Worm (Caenorhabditis elegans) whole organism, L1 larva: ENCODE data around the gene T13C2.3.
A peak's percentile ranks its signal among the peaks of the same experiment; 100 is the strongest.

Experiments used
- F16B12.6 ChIP-seq: fragments of 150-350 bp; optimal IDR thresholded peaks from 2 replicates; lab custom pipeline; 2014; ENCODE audit warnings: missing biosample characterization, missing genetic modification characterization
- Y116A8C.19 ChIP-seq: sonication (generic microtip); optimal IDR thresholded peaks from 2 replicates; lab custom pipeline; 2016; ENCODE audit warnings: missing compliant biosample characterization, missing genetic modification characterization, borderline replicate concordance
- aha-1 ChIP-seq: fragments of 150-350 bp; optimal IDR thresholded peaks from 2 replicates; lab custom pipeline; 2014; ENCODE audit warnings: missing biosample characterization, missing genetic modification characterization
- aly-2 ChIP-seq: fragments of 150-350 bp; optimal IDR thresholded peaks from 2 replicates; lab custom pipeline; 2014; ENCODE audit warnings: missing biosample characterization, missing genetic modification characterization
- blmp-1 ChIP-seq: fragments of 150-350 bp; optimal IDR thresholded peaks from 2 replicates; lab custom pipeline; 2014; ENCODE audit warnings: missing biosample characterization, missing genetic modification characterization
- ceh-63 ChIP-seq: fragments of 200-800 bp; sonication (Bioruptor generic); optimal IDR thresholded peaks from 2 replicates; lab custom pipeline; 2018; ENCODE audit warnings: mild to moderate bottlenecking, missing genetic modification characterization, missing compliant biosample characterization
- ceh-88 ChIP-seq: fragments of 200-800 bp; sonication (Bioruptor generic); IDR thresholded peaks from 2 replicates; pipeline ENCODE4 v1.3.6; 2022; ENCODE audit warnings: missing genetic modification characterization, missing compliant biosample characterization
- ces-1 ChIP-seq: fragments of 150-350 bp; optimal IDR thresholded peaks from 2 replicates; lab custom pipeline; 2014; ENCODE audit warnings: missing biosample characterization, missing genetic modification reagents, missing genetic modification characterization
- dpl-1 ChIP-seq, 3 experiments: fragments of 150-350 bp in 2 of 3; sonication (generic microtip) in 1 of 3; optimal IDR thresholded peaks; 2 replicates each; lab custom pipeline; 2014 to 2017; ENCODE audit warnings: missing biosample characterization in 3 of 3, missing genetic modification characterization in 3 of 3, missing genetic modification reagents in 3 of 3
- efl-1 ChIP-seq, 4 experiments: fragments of 150-350 bp; optimal IDR thresholded peaks in 3 of 4; peaks in 1 of 4; 1 replicate in 1 of 4; 2 replicates in 3 of 4; lab custom pipeline; 2014; ENCODE audit warnings: missing biosample characterization in 2 of 4, missing genetic modification characterization in 2 of 4, missing genetic modification reagents in 2 of 4
- egl-27 ChIP-seq, 2 experiments: fragments of 150-350 bp in 1 of 2; sonication (generic microtip); optimal IDR thresholded peaks; 3 replicates each; lab custom pipeline; 2017 to 2018; ENCODE audit warnings: missing biosample characterization in 2 of 2, missing genetic modification characterization in 2 of 2, missing genetic modification reagents in 2 of 2
- elt-2 ChIP-seq: sonication (generic microtip); optimal IDR thresholded peaks from 2 replicates; lab custom pipeline; 2016; ENCODE audit warnings: missing genetic modification characterization, mild to moderate bottlenecking, inconsistent platforms, missing compliant biosample characterization, missing genetic modification reagents
- elt-3 ChIP-seq, 6 experiments: fragments of 150-350 bp in 1 of 6; sonication (generic microtip); optimal IDR thresholded peaks; 2 replicates each; lab custom pipeline; 2017 to 2018; ENCODE audit warnings: missing biosample characterization in 6 of 6, missing genetic modification characterization in 6 of 6, inconsistent platforms in 1 of 6
- ets-5 ChIP-seq: fragments of 200-800 bp; sonication (Bioruptor generic); IDR thresholded peaks from 2 replicates; pipeline ENCODE4 v1.3.6; 2022; ENCODE audit warnings: missing genetic modification characterization, missing compliant biosample characterization
- fkh-10 ChIP-seq: sonication (generic microtip); optimal IDR thresholded peaks from 2 replicates; lab custom pipeline; 2017; ENCODE audit warnings: missing biosample characterization, missing genetic modification reagents, missing genetic modification characterization
- fkh-8 ChIP-seq: sonication (generic microtip); optimal IDR thresholded peaks from 2 replicates; lab custom pipeline; 2016; ENCODE audit warnings: mild to moderate bottlenecking, missing genetic modification characterization, missing compliant biosample characterization
- hlh-17 ChIP-seq: fragments of 200-800 bp; sonication (Bioruptor generic); optimal IDR thresholded peaks from 2 replicates; lab custom pipeline; 2018; ENCODE audit warnings: missing genetic modification characterization, mild to moderate bottlenecking, missing compliant biosample characterization, moderate library complexity, borderline replicate concordance
- hpl-2 ChIP-seq: fragments of 150-350 bp; optimal IDR thresholded peaks from 2 replicates; lab custom pipeline; 2014; ENCODE audit warnings: missing biosample characterization, missing genetic modification reagents, missing genetic modification characterization
- irx-1 ChIP-seq: sonication (generic microtip); optimal IDR thresholded peaks from 2 replicates; lab custom pipeline; 2016; ENCODE audit warnings: missing genetic modification characterization, missing compliant biosample characterization
- isw-1 ChIP-seq: fragments of 200-800 bp; sonication (Bioruptor generic); IDR thresholded peaks from 2 replicates; pipeline ENCODE4 v1.3.6; 2022; ENCODE audit warnings: missing genetic modification characterization, missing compliant biosample characterization
- lin-13 ChIP-seq: fragments of 150-350 bp; optimal IDR thresholded peaks from 2 replicates; lab custom pipeline; 2014; ENCODE audit warnings: missing biosample characterization, missing genetic modification reagents, missing genetic modification characterization
- lin-35 ChIP-seq, 2 experiments: fragments of 150-350 bp; optimal IDR thresholded peaks; 2 replicates each; lab custom pipeline; 2014; ENCODE audit warnings: missing biosample characterization in 2 of 2, missing genetic modification characterization in 2 of 2, missing genetic modification reagents in 2 of 2
- lir-3 ChIP-seq: sonication (generic microtip); optimal IDR thresholded peaks from 2 replicates; lab custom pipeline; 2016; ENCODE audit warnings: mild to moderate bottlenecking, missing genetic modification characterization, moderate library complexity, missing compliant biosample characterization; ENCODE audit not compliant: poor library complexity
- mab-9 ChIP-seq: fragments of 200-800 bp; sonication (Bioruptor generic); IDR thresholded peaks from 2 replicates; pipeline ENCODE4 v1.3.6; 2022; ENCODE audit warnings: missing genetic modification reagents, missing genetic modification characterization, missing compliant biosample characterization
- nhr-11 ChIP-seq: fragments of 150-350 bp; optimal IDR thresholded peaks from 2 replicates; lab custom pipeline; 2014; ENCODE audit warnings: missing biosample characterization, missing genetic modification characterization
- nhr-12 ChIP-seq: sonication (generic microtip); optimal IDR thresholded peaks from 2 replicates; lab custom pipeline; 2017; ENCODE audit warnings: missing biosample characterization, missing genetic modification characterization
- nhr-237 ChIP-seq: fragments of 150-350 bp; optimal IDR thresholded peaks from 2 replicates; lab custom pipeline; 2014; ENCODE audit warnings: missing biosample characterization, missing genetic modification characterization
- nhr-28 ChIP-seq: fragments of 150-350 bp; optimal IDR thresholded peaks from 2 replicates; lab custom pipeline; 2014; ENCODE audit warnings: missing biosample characterization, missing genetic modification characterization
- nhr-47 ChIP-seq: sonication (generic microtip); optimal IDR thresholded peaks from 2 replicates; lab custom pipeline; 2016; ENCODE audit warnings: mild to moderate bottlenecking, missing genetic modification characterization, moderate library complexity, missing compliant biosample characterization
- nhr-71 ChIP-seq: sonication (generic microtip); optimal IDR thresholded peaks from 2 replicates; lab custom pipeline; 2016; ENCODE audit warnings: mild to moderate bottlenecking, missing genetic modification characterization, moderate library complexity, missing compliant biosample characterization
- nhr-76 ChIP-seq: sonication (generic microtip); optimal IDR thresholded peaks from 2 replicates; lab custom pipeline; 2017; ENCODE audit warnings: missing biosample characterization, missing genetic modification characterization
- nhr-77 ChIP-seq: fragments of 150-350 bp; optimal IDR thresholded peaks from 2 replicates; lab custom pipeline; 2014; ENCODE audit warnings: missing biosample characterization, missing genetic modification characterization
- nhr-84 ChIP-seq: sonication (generic microtip); optimal IDR thresholded peaks from 2 replicates; lab custom pipeline; 2017; ENCODE audit warnings: missing biosample characterization, missing genetic modification characterization
- nhr-85 ChIP-seq: sonication (generic microtip); peaks from one replicate; lab custom pipeline; 2016; ENCODE audit warnings: missing genetic modification characterization, inconsistent platforms, missing compliant biosample characterization
- nhr-90 ChIP-seq: sonication (generic microtip); optimal IDR thresholded peaks from 2 replicates; lab custom pipeline; 2016; ENCODE audit warnings: mild to moderate bottlenecking, missing genetic modification characterization, missing compliant biosample characterization; ENCODE audit not compliant: poor library complexity
- pag-3 ChIP-seq: sonication (generic microtip); optimal IDR thresholded peaks from 2 replicates; lab custom pipeline; 2017; ENCODE audit warnings: missing genetic modification characterization, mild to moderate bottlenecking, missing compliant biosample characterization, antibody characterized with exemption, borderline replicate concordance; ENCODE audit not compliant: insufficient read depth
- pax-3 ChIP-seq: fragments of 200-800 bp; sonication (Bioruptor generic); optimal IDR thresholded peaks from 2 replicates; lab custom pipeline; 2018; ENCODE audit warnings: mild to moderate bottlenecking, missing genetic modification characterization, moderate library complexity, missing compliant biosample characterization
- pqm-1 ChIP-seq: sonication (generic microtip); optimal IDR thresholded peaks from 3 replicates; lab custom pipeline; 2017; ENCODE audit warnings: missing biosample characterization, missing genetic modification characterization
- rnt-1 ChIP-seq: sonication (generic microtip); optimal IDR thresholded peaks from 2 replicates; lab custom pipeline; 2016; ENCODE audit warnings: mild to moderate bottlenecking, missing genetic modification characterization, moderate library complexity, missing compliant biosample characterization
- snpc-4 ChIP-seq: fragments of 150-350 bp; optimal IDR thresholded peaks from 2 replicates; lab custom pipeline; 2014; ENCODE audit warnings: missing biosample characterization, missing genetic modification characterization
- sup-37 ChIP-seq: fragments of 200-800 bp; sonication (Bioruptor generic); optimal IDR thresholded peaks from 2 replicates; lab custom pipeline; 2018; ENCODE audit warnings: mild to moderate bottlenecking, missing genetic modification characterization, missing compliant biosample characterization
- tlp-1 ChIP-seq: fragments of 150-350 bp; optimal IDR thresholded peaks from 2 replicates; lab custom pipeline; 2014; ENCODE audit warnings: missing biosample characterization, missing genetic modification characterization
- unc-130 ChIP-seq: fragments of 150-350 bp; optimal IDR thresholded peaks from 2 replicates; lab custom pipeline; 2017; ENCODE audit warnings: missing biosample characterization, missing genetic modification characterization, inconsistent platforms
- unc-30 ChIP-seq: sonication (generic microtip); optimal IDR thresholded peaks from 2 replicates; lab custom pipeline; 2017; ENCODE audit warnings: missing biosample characterization, missing genetic modification characterization
- unc-62 ChIP-seq: fragments of 150-350 bp; optimal IDR thresholded peaks from 2 replicates; lab custom pipeline; 2014; ENCODE audit warnings: missing biosample characterization, missing genetic modification reagents, missing genetic modification characterization
- unc-86 ChIP-seq: sonication (generic microtip); optimal IDR thresholded peaks from 2 replicates; lab custom pipeline; 2016; ENCODE audit warnings: missing genetic modification characterization, missing compliant biosample characterization
- unc-98 ChIP-seq: fragments of 200-800 bp; sonication (Bioruptor generic); IDR thresholded peaks from 2 replicates; pipeline ENCODE4 v1.3.6; 2022; ENCODE audit warnings: missing genetic modification characterization, missing compliant biosample characterization
- vab-15 ChIP-seq: sonication (generic microtip); optimal IDR thresholded peaks from 2 replicates; lab custom pipeline; 2017; ENCODE audit warnings: missing genotype, mild to moderate bottlenecking, missing genetic modification characterization, missing compliant biosample characterization
- xbp-1 ChIP-seq: sonication (generic microtip); optimal IDR thresholded peaks from 2 replicates; lab custom pipeline; 2016; ENCODE audit warnings: missing genetic modification characterization, missing compliant biosample characterization
- zag-1 ChIP-seq: fragments of 150-350 bp; optimal IDR thresholded peaks from 2 replicates; lab custom pipeline; 2014; ENCODE audit warnings: missing biosample characterization, missing genetic modification characterization
- zip-4 ChIP-seq: fragments of 200-800 bp; sonication (Bioruptor generic); optimal IDR thresholded peaks from 2 replicates; lab custom pipeline; 2018; ENCODE audit warnings: mild to moderate bottlenecking, missing genetic modification characterization, moderate library complexity, missing compliant biosample characterization
- ztf-11 ChIP-seq, 2 experiments: sonication (generic microtip); optimal IDR thresholded peaks; 2 replicates each; lab custom pipeline; 2016 to 2017; ENCODE audit warnings: missing genetic modification characterization in 2 of 2, missing biosample characterization in 1 of 2, missing compliant biosample characterization in 1 of 2

The T13C2.3 gene

ce11 chrII:6827388-6827787, 38.3 kb downstream of the T13C2.3 start:
- TF ChIP-seq fkh-10 (no peak), pqm-1 (tag; lab: Kevin White, UChicago) (no peak), ets-5 (GFP tag; lab: Robert Waterston, UW) (no peak), nhr-237 (tag; lab: Kevin White, UChicago) (no peak), pax-3 (tag; lab: Kevin White, UChicago) (no peak), zip-4 (GFP tag; lab: Kevin White, UChicago) (no peak), egl-27 (tag; optimal IDR thresholded peaks at IDR 0.05; lab: Kevin White, UChicago) (peak in 1 of 2 experiments; percentile 26), lin-35 (GFP tag; optimal IDR thresholded peaks at IDR 0.05; lab: Kevin White, UChicago) (peak; percentile 18 to 25), F16B12.6 (tag; lab: Kevin White, UChicago) (no peak), vab-15 (peak; percentile 30), ceh-88 (no peak), nhr-28 (tag; lab: Kevin White, UChicago) (no peak), dpl-1 (GFP tag; optimal IDR thresholded peaks at IDR 0.05; lab: Kevin White, UChicago) (peak; percentile 4 to 21 (median 16)), nhr-84 (tag; lab: Kevin White, UChicago) (no peak), xbp-1 (tag; lab: Kevin White, UChicago) (peak; percentile 16), nhr-76 (tag; lab: Kevin White, UChicago) (no peak), lin-13 (GFP tag; lab: Kevin White, UChicago) (peak; percentile 55), isw-1 (GFP tag; lab: Robert Waterston, UW) (no peak), nhr-12 (tag; lab: Kevin White, UChicago) (no peak), pag-3 (tag; lab: Kevin White, UChicago) (no peak), ceh-63 (GFP tag; lab: Kevin White, UChicago) (no peak), nhr-11 (peak; percentile 23), efl-1 (optimal IDR thresholded peaks at IDR 0.05; lab: Kevin White, UChicago) (peak; percentile 27 to 36), efl-1 (GFP tag; optimal IDR thresholded peaks at IDR 0.05 in 1 of 2; lab: Kevin White, UChicago) (peak in 1 of 2 experiments; percentile 60), Y116A8C.19 (tag; lab: Kevin White, UChicago) (no peak), lir-3 (no peak), unc-30 (no peak), unc-62 (GFP tag; lab: Kevin White, UChicago) (no peak), unc-130 (tag; lab: Kevin White, UChicago) (peak; percentile 26), blmp-1 (tag; lab: Kevin White, UChicago) (peak; percentile 84), elt-2 (tag; lab: Kevin White, UChicago) (peak; percentile 5), aha-1 (tag; lab: Kevin White, UChicago) (no peak), irx-1 (tag; lab: Kevin White, UChicago) (peak; percentile 60), nhr-71 (tag; lab: Kevin White, UChicago) (peak; percentile 87), ces-1 (GFP tag; lab: Kevin White, UChicago) (no peak), ztf-11 (tag; optimal IDR thresholded peaks at IDR 0.05; lab: Kevin White, UChicago) (no peak), tlp-1 (no peak), aly-2 (tag; lab: Kevin White, UChicago) (no peak), nhr-85 (tag; lab: Kevin White, UChicago) (peak; percentile 93), zag-1 (tag; lab: Kevin White, UChicago) (no peak), unc-86 (peak; percentile 10), nhr-90 (peak; percentile 3), hlh-17 (GFP tag; lab: Kevin White, UChicago) (no peak), nhr-47 (tag; lab: Kevin White, UChicago) (peak; percentile 56), mab-9 (GFP tag; lab: Robert Waterston, UW) (no peak), unc-98 (GFP tag; lab: Robert Waterston, UW) (no peak), nhr-77 (tag; lab: Kevin White, UChicago) (peak; percentile 20), rnt-1 (peak; percentile 88), fkh-8 (tag; lab: Kevin White, UChicago) (peak; percentile 35), sup-37 (no peak), snpc-4 (tag; lab: Kevin White, UChicago) (no peak), hpl-2 (GFP tag; lab: Kevin White, UChicago) (no peak), elt-3 (tag; optimal IDR thresholded peaks at IDR 0.05; lab: Kevin White, UChicago) (peak in 4 of 6 experiments; percentile 1 to 68 (median 34))
